Worm (Caenorhabditis elegans) whole organism, young adult: ENCODE measurements around the gene best-6.

Experiments used
- B0035.1 ChIP-seq: sonication (generic microtip); optimal IDR thresholded peaks from 2 replicates; lab custom pipeline; 2016; ENCODE audit warnings: missing genetic modification characterization, mild to moderate bottlenecking, missing compliant biosample characterization, missing genotype, missing genetic modification reagents
- C17E4.6 ChIP-seq: fragments of 200-800 bp; sonication (Bioruptor generic); IDR thresholded peaks from 2 replicates; pipeline ENCODE4 v1.3.6; 2022; ENCODE audit warnings: missing genetic modification reagents, missing genetic modification characterization, missing compliant biosample characterization
- D2030.7 ChIP-seq: fragments of 200-800 bp; sonication (Bioruptor generic); IDR thresholded peaks from 2 replicates; pipeline ENCODE4 v1.3.6; 2022; ENCODE audit warnings: missing genetic modification reagents, missing genetic modification characterization, missing compliant biosample characterization
- F10E7.11 ChIP-seq: sonication (generic microtip); optimal IDR thresholded peaks from 2 replicates; lab custom pipeline; 2017; ENCODE audit warnings: mild to moderate bottlenecking, missing genetic modification characterization, moderate library complexity, missing compliant biosample characterization
- F33H1.4 ChIP-seq: fragments of 200-800 bp; sonication (Bioruptor generic); IDR thresholded peaks from 2 replicates; pipeline ENCODE4 v1.3.6; 2022; ENCODE audit warnings: missing genetic modification reagents, missing genetic modification characterization, missing compliant biosample characterization
- F55B11.4 ChIP-seq: sonication (generic microtip); optimal IDR thresholded peaks from 2 replicates; lab custom pipeline; 2016; ENCODE audit warnings: missing compliant biosample characterization, missing genetic modification characterization, borderline replicate concordance; ENCODE audit not compliant: insufficient read depth
- Y53F4B.3 ChIP-seq: fragments of 200-800 bp; sonication (Bioruptor generic); IDR thresholded peaks from 2 replicates; pipeline ENCODE4 v1.3.6; 2022; ENCODE audit warnings: missing genetic modification reagents, missing genetic modification characterization, missing compliant biosample characterization
- Y56A3A.18 ChIP-seq: fragments of 200-800 bp; sonication (Bioruptor generic); IDR thresholded peaks from 2 replicates; pipeline ENCODE4 v1.3.6; 2022; ENCODE audit warnings: missing genetic modification reagents, missing genetic modification characterization, missing compliant biosample characterization
- Y67H2A.10 ChIP-seq: fragments of 200-800 bp; sonication (Bioruptor generic); conservative IDR thresholded peaks from 2 replicates; pipeline ENCODE4 v1.3.6; 2022; ENCODE audit warnings: missing genetic modification reagents, missing genetic modification characterization, missing compliant biosample characterization
- aptf-3 ChIP-seq: fragments of 200-800 bp; sonication (Bioruptor generic); IDR thresholded peaks from 2 replicates; pipeline ENCODE4 v1.3.6; 2022; ENCODE audit warnings: missing genetic modification characterization, missing compliant biosample characterization
- dpl-1 ChIP-seq: fragments of 150-350 bp; optimal IDR thresholded peaks from 2 replicates; lab custom pipeline; 2014; ENCODE audit warnings: missing biosample characterization, missing genetic modification reagents, missing genetic modification characterization
- egl-44 ChIP-seq: fragments of 200-800 bp; sonication (Bioruptor generic); IDR thresholded peaks from 2 replicates; pipeline ENCODE4 v1.3.6; 2022; ENCODE audit warnings: missing genetic modification reagents, missing genetic modification characterization, missing compliant biosample characterization
- egrh-3 ChIP-seq: fragments of 200-800 bp; sonication (Bioruptor generic); IDR thresholded peaks from 2 replicates; pipeline ENCODE4 v1.3.6; 2022; ENCODE audit warnings: missing genetic modification reagents, missing genetic modification characterization, missing compliant biosample characterization
- fkh-3 ChIP-seq: sonication (generic microtip); optimal IDR thresholded peaks from 2 replicates; lab custom pipeline; 2016; ENCODE audit warnings: mild to moderate bottlenecking, missing genetic modification characterization, missing compliant biosample characterization
- hlh-12 ChIP-seq: sonication (generic microtip); optimal IDR thresholded peaks from 2 replicates; lab custom pipeline; 2016; ENCODE audit warnings: missing genetic modification characterization, missing compliant biosample characterization
- hlh-26 ChIP-seq: fragments of 200-800 bp; sonication (Bioruptor generic); conservative IDR thresholded peaks from 2 replicates; pipeline ENCODE4 v1.3.6; 2022; ENCODE audit warnings: missing genetic modification reagents, missing genetic modification characterization, missing compliant biosample characterization
- hmg-1.2 ChIP-seq: fragments of 200-800 bp; sonication (Bioruptor generic); IDR thresholded peaks from 2 replicates; pipeline ENCODE4 v1.3.6; 2022; ENCODE audit warnings: missing genetic modification reagents, missing genetic modification characterization, missing compliant biosample characterization
- lag-1 ChIP-seq: fragments of 200-800 bp; sonication (Bioruptor generic); IDR thresholded peaks from 2 replicates; pipeline ENCODE4 v1.3.6; 2022; ENCODE audit warnings: missing genetic modification reagents, missing genetic modification characterization, missing compliant biosample characterization
- let-526 ChIP-seq: fragments of 200-800 bp; sonication (Bioruptor generic); IDR thresholded peaks from 2 replicates; pipeline ENCODE4 v1.3.6; 2022; ENCODE audit warnings: missing genetic modification reagents, missing genetic modification characterization, missing compliant biosample characterization
- lir-1 ChIP-seq: fragments of 200-800 bp; sonication (Bioruptor generic); conservative IDR thresholded peaks from 2 replicates; pipeline ENCODE4 v1.3.6; 2022; ENCODE audit warnings: missing genetic modification reagents, missing genetic modification characterization, missing compliant biosample characterization
- madf-3 ChIP-seq: fragments of 200-800 bp; sonication (Bioruptor generic); IDR thresholded peaks from 2 replicates; pipeline ENCODE4 v1.3.6; 2022; ENCODE audit warnings: missing genetic modification reagents, missing genetic modification characterization, missing compliant biosample characterization
- nhr-120 ChIP-seq: fragments of 200-800 bp; sonication (Bioruptor generic); IDR thresholded peaks from 2 replicates; pipeline ENCODE4 v1.3.6; 2022; ENCODE audit warnings: missing genetic modification characterization, missing compliant biosample characterization
- nhr-90 ChIP-seq: sonication (generic microtip); optimal IDR thresholded peaks from 2 replicates; lab custom pipeline; 2016; ENCODE audit warnings: missing genotype, mild to moderate bottlenecking, missing genetic modification characterization, missing compliant biosample characterization
- pha-4 ChIP-seq: fragments of 150-350 bp; sonication (generic microtip); optimal IDR thresholded peaks from 2 replicates; lab custom pipeline; 2014; ENCODE audit warnings: missing biosample characterization, missing genetic modification reagents, missing genetic modification characterization
- rec-8 ChIP-seq, 2 experiments: sonication (generic microtip); optimal IDR thresholded peaks; 2 replicates each; lab custom pipeline; 2016; ENCODE audit warnings: mild to moderate bottlenecking in 2 of 2, missing genetic modification characterization in 2 of 2, missing genetic modification reagents in 2 of 2, missing genotype in 2 of 2, missing biosample characterization in 1 of 2, missing compliant biosample characterization in 1 of 2, moderate library complexity in 1 of 2
- snpc-1.1 ChIP-seq: sonication (generic microtip); optimal IDR thresholded peaks from 2 replicates; lab custom pipeline; 2017; ENCODE audit warnings: missing genetic modification characterization, mild to moderate bottlenecking, missing compliant biosample characterization, antibody characterized with exemption, moderate library complexity, missing genotype, missing genetic modification reagents; ENCODE audit not compliant: insufficient read depth
- snpc-1.3 ChIP-seq: sonication (generic microtip); optimal IDR thresholded peaks from 2 replicates; lab custom pipeline; 2017; ENCODE audit warnings: missing genetic modification characterization, mild to moderate bottlenecking, missing compliant biosample characterization, antibody characterized with exemption, moderate library complexity, missing genotype, missing genetic modification reagents; ENCODE audit not compliant: insufficient read depth
- snpc-4 ChIP-seq, 5 experiments: fragments of 150-350 bp in 1 of 5; sonication (generic microtip) in 4 of 5; optimal IDR thresholded peaks; 2 replicates each; lab custom pipeline; 2014 to 2018; ENCODE audit warnings: missing genetic modification characterization in 5 of 5, missing biosample characterization in 3 of 5, antibody characterized with exemption in 2 of 5, mild to moderate bottlenecking in 2 of 5, missing compliant biosample characterization in 2 of 5, missing genotype in 2 of 5, moderate library complexity in 2 of 5, missing genetic modification reagents in 1 of 5
- somi-1 ChIP-seq: fragments of 200-800 bp; sonication (Bioruptor generic); optimal IDR thresholded peaks from 2 replicates; lab custom pipeline; 2018; ENCODE audit warnings: mild to moderate bottlenecking, missing genetic modification characterization, missing compliant biosample characterization
- tlf-1 ChIP-seq: fragments of 200-800 bp; sonication (Bioruptor generic); optimal IDR thresholded peaks from 2 replicates; lab custom pipeline; 2018; ENCODE audit warnings: mild to moderate bottlenecking, missing genetic modification characterization, missing compliant biosample characterization
- zim-3 ChIP-seq: sonication (generic microtip); optimal IDR thresholded peaks from 2 replicates; lab custom pipeline; 2017; ENCODE audit warnings: mild to moderate bottlenecking, missing genetic modification characterization, moderate library complexity, missing compliant biosample characterization
- ztf-18 ChIP-seq: sonication (generic microtip); optimal IDR thresholded peaks from 2 replicates; lab custom pipeline; 2016; ENCODE audit warnings: missing genotype, mild to moderate bottlenecking, missing genetic modification characterization, missing compliant biosample characterization
- ztf-28 ChIP-seq: fragments of 200-800 bp; sonication (Bioruptor generic); IDR thresholded peaks from 2 replicates; pipeline ENCODE4 v1.3.6; 2022; ENCODE audit warnings: missing genetic modification reagents, missing genetic modification characterization, missing compliant biosample characterization
- ztf-3 ChIP-seq: fragments of 200-800 bp; sonication (Bioruptor generic); optimal IDR thresholded peaks from 2 replicates; lab custom pipeline; 2018; ENCODE audit warnings: mild to moderate bottlenecking, missing genetic modification characterization, missing compliant biosample characterization

The best-6 gene

ce11 chrIV:5020533-5020932 lies 8.3 kb downstream of the best-6 start, which contains the start of gene T28H11.8:
TSS of gene T28H11.8 (minus strand) at chrIV:5020633.
- TF ChIP-seq fkh-3 (tag; lab: Kevin White, UChicago) (no peak), somi-1 (GFP tag; lab: Kevin White, UChicago) (no peak), lag-1 (no peak), lir-1 (GFP tag; lab: Robert Waterston, UW) (no peak)

DNA sequence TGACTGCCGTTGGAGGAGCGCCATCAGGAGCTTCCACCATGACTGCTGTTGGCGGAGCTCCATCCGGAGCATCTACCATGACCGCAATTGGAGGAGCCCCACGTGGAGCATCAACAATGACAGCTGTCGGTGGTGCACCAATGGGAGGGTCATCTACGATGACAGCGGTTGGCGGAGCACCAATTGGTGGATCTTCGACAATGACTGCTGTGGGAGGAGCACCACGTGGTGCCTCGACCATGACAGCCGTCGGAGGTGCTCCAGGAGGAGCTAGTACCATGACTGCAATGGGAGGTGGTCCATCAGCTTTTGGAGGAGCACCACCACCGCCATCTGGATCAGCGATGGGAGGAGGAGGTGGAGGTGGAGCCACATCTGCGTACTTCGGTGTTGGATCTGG lies 11.8 kb downstream of the best-6 start, which contains the start of gene T28H11.7:
T28H11.7 (minus strand) TSS at position 101 of the 400 bp plus-strand sequence.
- peak; percentile 49; the same call in 1 of the 2 replicates for TF ChIP-seq egrh-3

ce11 chrIV:5016461-5016860 lies 12.4 kb downstream of the best-6 start, which contains the start of gene ssq-4:
TSS of gene ssq-4 (plus strand) at chrIV:5016479.
- TF ChIP-seq egrh-3: peak; percentile 75

ce11 chrIV:5012241-5012640 lies 16.6 kb downstream of the best-6 start, which contains the start of gene srm-1:
TSS of gene srm-1 (plus strand) at chrIV:5012541.
- TF ChIP-seq dpl-1 (no peak), Y53F4B.3 (GFP tag; lab: Robert Waterston, UW) (no peak), ztf-28 (no peak), zim-3 (tag; lab: Kevin White, UChicago) (no peak), rec-8 (tag; optimal IDR thresholded peaks at IDR 0.05; lab: Kevin White, UChicago) (no peak), tlf-1 (no peak), hlh-12 (no peak), nhr-120 (no peak), Y67H2A.10 (GFP tag; lab: Robert Waterston, UW) (no peak), D2030.7 (no peak), ztf-3 (GFP tag; lab: Kevin White, UChicago) (no peak)

DNA sequence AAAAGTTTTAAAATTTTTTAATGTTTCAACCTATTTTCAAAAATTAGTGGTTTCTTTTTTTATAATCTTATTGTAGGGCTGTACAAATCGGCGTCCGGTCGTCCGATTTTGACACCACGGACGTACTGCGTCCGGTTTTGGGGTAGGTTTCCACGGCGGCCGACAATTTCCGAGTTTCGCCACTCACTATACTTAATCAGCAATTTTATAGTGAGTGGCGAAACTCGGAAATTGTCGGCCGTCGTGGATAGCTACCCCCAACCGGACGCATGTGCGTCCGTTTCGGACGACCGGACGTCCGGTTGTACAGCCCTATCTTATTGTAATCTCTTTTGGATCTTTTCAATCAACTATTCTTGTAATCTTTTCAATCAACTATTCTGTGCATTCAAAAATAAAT lies 17.9 kb downstream of the best-6 start:
- peak; percentile 83 for TF ChIP-seq snpc-1.1 (tag; lab: Kevin White, UChicago)
- peak; percentile 62 for TF ChIP-seq snpc-4 (GFP tag; optimal IDR thresholded peaks at IDR 0.05; lab: Kevin White, UChicago)
- TF ChIP-seq snpc-4 (tag; optimal IDR thresholded peaks at IDR 0.05; lab: Kevin White, UChicago): peak in 3 of 4 experiments; percentile 84 to 97 (median 92)

DNA sequence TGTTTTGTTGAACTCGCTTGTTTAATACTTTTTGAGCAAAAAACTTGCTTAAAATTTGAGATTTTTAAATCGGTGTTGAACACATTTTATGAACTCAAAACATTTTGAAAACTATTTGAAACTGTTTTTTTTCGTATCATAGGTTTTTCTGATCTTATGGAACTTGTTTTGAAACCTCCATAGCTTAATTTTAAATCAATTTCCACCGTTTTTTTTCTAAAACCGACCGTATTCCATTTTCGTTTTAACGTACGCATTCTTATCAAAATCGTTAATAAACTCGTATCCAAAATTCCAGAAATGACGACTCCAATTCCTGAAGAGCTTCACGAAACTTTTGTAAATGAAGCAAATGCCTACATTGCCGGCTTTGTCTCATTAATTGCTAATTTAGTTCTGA lies 20.5 kb downstream of the best-6 start, which contains the start of gene srm-2:
srm-2 (plus strand) TSS at position 301 of the 400 bp plus-strand sequence.
- TF ChIP-seq ztf-18 (tag; lab: Kevin White, UChicago): no peak

- TF ChIP-seq aptf-3 (no peak), hlh-26 (GFP tag; lab: Robert Waterston, UW) (no peak), ztf-3 (GFP tag; lab: Kevin White, UChicago) (no peak), pha-4 (no peak), hmg-1.2 (GFP tag; lab: Robert Waterston, UW) (no peak), F55B11.4 (tag; lab: Kevin White, UChicago) (no peak)
- TF ChIP-seq, all 124 proteins: peak for 0
Measured at ce11 chrIV:5005154-5005553, 23.7 kb downstream of the best-6 start.

DNA sequence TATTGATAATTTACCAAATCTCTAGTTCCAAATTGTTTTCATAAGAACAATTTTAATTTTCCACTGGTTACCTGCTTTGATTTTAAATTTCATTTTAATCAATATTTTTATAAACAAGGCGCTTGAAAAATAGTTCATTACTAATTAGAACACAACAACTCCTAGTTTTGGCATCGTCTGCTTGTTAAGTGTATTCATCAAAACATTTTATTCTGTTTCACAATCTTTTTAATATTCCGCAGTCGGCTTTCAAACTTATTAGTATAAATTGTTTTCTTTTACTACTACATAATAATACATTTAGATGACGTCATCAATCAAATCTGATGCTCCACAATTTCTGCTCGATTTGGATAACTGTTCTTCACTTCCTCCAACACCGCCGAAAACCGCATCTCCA lies 26.4 kb downstream of the best-6 start, which contains the start of gene pes-1:
pes-1 (plus strand) TSS at position 301 of the 400 bp plus-strand sequence.
- no peak for TF ChIP-seq let-526
- no peak for TF ChIP-seq madf-3 (GFP tag; lab: Robert Waterston, UW)
- TF ChIP-seq snpc-1.3: no peak
- no peak for TF ChIP-seq aptf-3
- no peak for TF ChIP-seq B0035.1
- TF ChIP-seq C17E4.6 (GFP tag; lab: Robert Waterston, UW): no peak
- no peak for TF ChIP-seq F10E7.11
- TF ChIP-seq nhr-90 (tag; lab: Kevin White, UChicago): no peak
- no peak for TF ChIP-seq egl-44 (GFP tag; lab: Robert Waterston, UW)
- no peak for TF ChIP-seq Y56A3A.18
- TF ChIP-seq F33H1.4 (GFP tag; lab: Robert Waterston, UW): no peak
